Worm (Caenorhabditis elegans) whole organism, L4 larva: ENCODE data around the gene W03B1.5.

Experiments used
- D1046.2 ChIP-seq: fragments of 200-800 bp; sonication (Bioruptor generic); IDR thresholded peaks from 2 replicates; pipeline ENCODE4 v1.3.6; 2022; ENCODE audit warnings: missing genetic modification characterization, missing compliant biosample characterization
- F26F4.8 ChIP-seq: fragments of 200-800 bp; sonication (Bioruptor generic); conservative IDR thresholded peaks from 2 replicates; pipeline ENCODE4 v1.3.6; 2022; ENCODE audit warnings: missing genetic modification characterization, missing compliant biosample characterization
- F37D6.2 ChIP-seq: sonication (generic microtip); optimal IDR thresholded peaks from 2 replicates; lab custom pipeline; 2016; ENCODE audit warnings: mild to moderate bottlenecking, missing genetic modification characterization, missing compliant biosample characterization
- F49E8.2 ChIP-seq: sonication (generic microtip); optimal IDR thresholded peaks from 2 replicates; lab custom pipeline; 2016; ENCODE audit warnings: missing compliant biosample characterization, mild to moderate bottlenecking, missing genetic modification characterization, borderline replicate concordance
- R02D3.7 ChIP-seq: fragments of 150-350 bp; sonication (generic microtip); optimal IDR thresholded peaks from 3 replicates; lab custom pipeline; 2014; ENCODE audit warnings: missing biosample characterization, missing genetic modification characterization
- T20F7.1 ChIP-seq: fragments of 200-800 bp; sonication (Bioruptor generic); optimal IDR thresholded peaks from 2 replicates; lab custom pipeline; 2018; ENCODE audit warnings: mild to moderate bottlenecking, missing genetic modification characterization, missing compliant biosample characterization
- Y105C5A.15 ChIP-seq: fragments of 200-800 bp; sonication (Bioruptor generic); IDR thresholded peaks from 2 replicates; pipeline ENCODE4 v1.3.6; 2022; ENCODE audit warnings: missing genetic modification characterization, missing compliant biosample characterization
- ZK546.5 ChIP-seq, 2 experiments: sonication (generic microtip); optimal IDR thresholded peaks; 2 replicates each; lab custom pipeline; 2017; ENCODE audit warnings: missing biosample characterization in 2 of 2, missing genetic modification characterization in 2 of 2
- aly-2 ChIP-seq: sonication (generic microtip); optimal IDR thresholded peaks from 2 replicates; lab custom pipeline; 2018; ENCODE audit warnings: missing biosample characterization, missing genetic modification characterization
- arid-1 ChIP-seq: fragments of 200-800 bp; sonication (Bioruptor generic); conservative IDR thresholded peaks from 2 replicates; pipeline ENCODE4 v1.3.6; 2022; ENCODE audit warnings: missing genetic modification reagents, missing genetic modification characterization, missing compliant biosample characterization
- ceh-28 ChIP-seq: fragments of 150-350 bp; optimal IDR thresholded peaks from 2 replicates; lab custom pipeline; 2014; ENCODE audit warnings: missing biosample characterization, missing genetic modification reagents, missing genetic modification characterization
- ceh-32 ChIP-seq: sonication (generic microtip); optimal IDR thresholded peaks from 2 replicates; lab custom pipeline; 2016; ENCODE audit warnings: mild to moderate bottlenecking, missing genetic modification characterization, missing compliant biosample characterization; ENCODE audit not compliant: poor library complexity
- ceh-62 ChIP-seq: sonication (generic microtip); optimal IDR thresholded peaks from 2 replicates; lab custom pipeline; 2017; ENCODE audit warnings: missing biosample characterization, missing genetic modification characterization
- ceh-82 ChIP-seq: sonication (generic microtip); optimal IDR thresholded peaks from 2 replicates; lab custom pipeline; 2017; ENCODE audit warnings: missing biosample characterization, missing genetic modification characterization
- ctbp-1 ChIP-seq: fragments of 200-800 bp; sonication (Bioruptor generic); IDR thresholded peaks from 2 replicates; pipeline ENCODE4 v1.3.6; 2022; ENCODE audit warnings: missing genetic modification reagents, missing genetic modification characterization, missing compliant biosample characterization
- daf-12 ChIP-seq: fragments of 150-350 bp; optimal IDR thresholded peaks from 2 replicates; lab custom pipeline; 2014; ENCODE audit warnings: missing biosample characterization, missing genetic modification reagents, missing genetic modification characterization
- daf-16 ChIP-seq, 3 experiments: sonication (generic microtip); optimal IDR thresholded peaks; 2 replicates each; lab custom pipeline; 2016 to 2017; ENCODE audit warnings: missing genetic modification characterization in 3 of 3, missing genetic modification reagents in 3 of 3, mild to moderate bottlenecking in 2 of 3, missing compliant biosample characterization in 2 of 3, missing biosample characterization in 1 of 3, moderate library complexity in 1 of 3
- daf-19 ChIP-seq: fragments of 200-800 bp; sonication (Bioruptor generic); conservative IDR thresholded peaks from 2 replicates; pipeline ENCODE4 v1.3.6; 2022; ENCODE audit warnings: missing genetic modification characterization, missing compliant biosample characterization
- dmd-6 ChIP-seq: fragments of 200-800 bp; sonication (Bioruptor generic); IDR thresholded peaks from 2 replicates; pipeline ENCODE4 v1.3.6; 2022; ENCODE audit warnings: missing genetic modification reagents, missing genetic modification characterization, missing compliant biosample characterization
- dve-1 ChIP-seq: sonication (generic microtip); optimal IDR thresholded peaks from 2 replicates; lab custom pipeline; 2017; ENCODE audit warnings: antibody characterized with exemption, mild to moderate bottlenecking, missing genetic modification characterization, missing compliant biosample characterization; ENCODE audit not compliant: insufficient read depth
- egl-27 ChIP-seq: sonication (generic microtip); optimal IDR thresholded peaks from 3 replicates; lab custom pipeline; 2017; ENCODE audit warnings: missing biosample characterization, missing genetic modification reagents, missing genetic modification characterization
- hmg-1.1 ChIP-seq: fragments of 200-800 bp; sonication (Bioruptor generic); IDR thresholded peaks from 2 replicates; pipeline ENCODE4 v1.3.6; 2022; ENCODE audit warnings: missing genetic modification reagents, missing genetic modification characterization, missing compliant biosample characterization
- jun-1 ChIP-seq: fragments of 150-350 bp; optimal IDR thresholded peaks from 2 replicates; lab custom pipeline; 2014; ENCODE audit warnings: missing biosample characterization, missing genetic modification reagents, missing genetic modification characterization
- lin-1 ChIP-seq: fragments of 200-800 bp; sonication (Bioruptor generic); IDR thresholded peaks from 2 replicates; pipeline ENCODE4 v1.3.6; 2022; ENCODE audit warnings: missing genetic modification reagents, missing genetic modification characterization, missing compliant biosample characterization
- lin-13 ChIP-seq: fragments of 150-350 bp; optimal IDR thresholded peaks from 2 replicates; lab custom pipeline; 2014; ENCODE audit warnings: missing biosample characterization, missing genetic modification reagents, missing genetic modification characterization
- lin-29 ChIP-seq: fragments of 200-800 bp; sonication (Bioruptor generic); IDR thresholded peaks from 2 replicates; pipeline ENCODE4 v1.3.6; 2022; ENCODE audit warnings: missing genetic modification reagents, missing genetic modification characterization, missing compliant biosample characterization
- lir-3 ChIP-seq: sonication (generic microtip); optimal IDR thresholded peaks from 2 replicates; lab custom pipeline; 2016; ENCODE audit warnings: mild to moderate bottlenecking, missing genetic modification characterization, missing compliant biosample characterization
- lsy-2 ChIP-seq, 2 experiments: fragments of 150-350 bp in 1 of 2; sonication (generic microtip) in 1 of 2; optimal IDR thresholded peaks; 2 replicates each; lab custom pipeline; 2014 to 2017; ENCODE audit warnings: missing biosample characterization in 2 of 2, missing genetic modification characterization in 2 of 2
- mdl-1 ChIP-seq, 2 experiments: fragments of 150-350 bp in 1 of 2; sonication (generic microtip) in 1 of 2; optimal IDR thresholded peaks; 2 replicates each; lab custom pipeline; 2014 to 2017; ENCODE audit warnings: missing biosample characterization in 2 of 2, missing genetic modification characterization in 2 of 2
- mes-2 ChIP-seq: sonication (generic microtip); optimal IDR thresholded peaks from 2 replicates; lab custom pipeline; 2016; ENCODE audit warnings: missing genotype, mild to moderate bottlenecking, missing genetic modification characterization, missing compliant biosample characterization; ENCODE audit not compliant: poor library complexity, severe bottlenecking
- nhr-102 ChIP-seq: sonication (generic microtip); optimal IDR thresholded peaks from 2 replicates; lab custom pipeline; 2016; ENCODE audit warnings: mild to moderate bottlenecking, missing genetic modification characterization, moderate library complexity, missing compliant biosample characterization
- nhr-11 ChIP-seq: fragments of 150-350 bp; optimal IDR thresholded peaks from 2 replicates; lab custom pipeline; 2014; ENCODE audit warnings: missing biosample characterization, missing genetic modification characterization
- nhr-237 ChIP-seq: sonication (generic microtip); optimal IDR thresholded peaks from 2 replicates; lab custom pipeline; 2017; ENCODE audit warnings: missing biosample characterization, missing genetic modification characterization
- nhr-28 ChIP-seq: fragments of 150-350 bp; optimal IDR thresholded peaks from 2 replicates; lab custom pipeline; 2014; ENCODE audit warnings: missing biosample characterization, missing genetic modification characterization
- nhr-41 ChIP-seq: fragments of 200-800 bp; sonication (Bioruptor generic); IDR thresholded peaks from 2 replicates; pipeline ENCODE4 v1.3.6; 2022; ENCODE audit warnings: missing genetic modification reagents, missing genetic modification characterization, missing compliant biosample characterization
- nhr-48 ChIP-seq: sonication (generic microtip); optimal IDR thresholded peaks from 2 replicates; lab custom pipeline; 2016; ENCODE audit warnings: mild to moderate bottlenecking, missing genetic modification characterization, missing compliant biosample characterization
- nhr-76 ChIP-seq: fragments of 150-350 bp; optimal IDR thresholded peaks from 2 replicates; lab custom pipeline; 2014; ENCODE audit warnings: missing biosample characterization, missing genetic modification characterization
- nhr-77 ChIP-seq: fragments of 150-350 bp; optimal IDR thresholded peaks from 2 replicates; lab custom pipeline; 2014; ENCODE audit warnings: missing biosample characterization, missing genetic modification characterization
- pha-4 ChIP-seq, 2 experiments: fragments of 150-350 bp in 1 of 2; fragments of 200-800 bp in 1 of 2; sonication (Bioruptor generic) in 1 of 2; IDR thresholded peaks in 1 of 2; optimal IDR thresholded peaks in 1 of 2; 2 replicates each; pipeline versions ENCODE4 v1.3.6 to Lab custom; 2014 to 2022; ENCODE audit warnings: missing genetic modification characterization in 2 of 2, missing genetic modification reagents in 2 of 2, missing biosample characterization in 1 of 2, missing compliant biosample characterization in 1 of 2
- rbr-2 ChIP-seq: sonication (generic microtip); optimal IDR thresholded peaks from 2 replicates; lab custom pipeline; 2016; ENCODE audit warnings: missing genotype, missing genetic modification characterization, missing compliant biosample characterization
- snpc-1.2 ChIP-seq: fragments of 200-800 bp; sonication (Bioruptor generic); IDR thresholded peaks from 2 replicates; pipeline ENCODE4 v1.3.6; 2022; ENCODE audit warnings: missing genetic modification reagents, missing genetic modification characterization, missing compliant biosample characterization
- spr-1 ChIP-seq: sonication (generic microtip); optimal IDR thresholded peaks from 2 replicates; lab custom pipeline; 2016; ENCODE audit warnings: mild to moderate bottlenecking, missing genetic modification characterization, missing compliant biosample characterization
- tra-1 ChIP-seq: fragments of 200-800 bp; sonication (Bioruptor generic); IDR thresholded peaks from 2 replicates; pipeline ENCODE4 v1.3.6; 2022; ENCODE audit warnings: missing genetic modification reagents, missing genetic modification characterization, missing compliant biosample characterization
- vab-7 ChIP-seq: fragments of 200-800 bp; sonication (Bioruptor generic); IDR thresholded peaks from 2 replicates; pipeline ENCODE4 v1.3.6; 2022; ENCODE audit warnings: missing genetic modification reagents, missing genetic modification characterization, missing compliant biosample characterization
- zfp-2 ChIP-seq: sonication (generic microtip); optimal IDR thresholded peaks from 2 replicates; lab custom pipeline; 2016; ENCODE audit warnings: mild to moderate bottlenecking, missing genetic modification characterization, missing compliant biosample characterization
- zfp-3 ChIP-seq: fragments of 200-800 bp; sonication (Bioruptor generic); conservative IDR thresholded peaks from 2 replicates; pipeline ENCODE4 v1.3.6; 2022; ENCODE audit warnings: missing genetic modification reagents, missing genetic modification characterization, missing compliant biosample characterization
- zip-11 ChIP-seq: fragments of 200-800 bp; sonication (Bioruptor generic); IDR thresholded peaks from 2 replicates; pipeline ENCODE4 v1.3.6; 2022; ENCODE audit warnings: missing genetic modification characterization, missing compliant biosample characterization
- ztf-11 ChIP-seq: fragments of 150-350 bp; optimal IDR thresholded peaks from 2 replicates; lab custom pipeline; 2014; ENCODE audit warnings: missing biosample characterization, missing genetic modification characterization

W03B1.5 gene

ce11 chrIV:4400350-4401326, 52.4 kb downstream of the W03B1.5 start, which contains the start of gene Y24D9A.6 (continued):
- TF ChIP-seq F49E8.2 (tag; lab: Kevin White, UChicago), result no peak
- TF ChIP-seq lin-1 (GFP tag; lab: Robert Waterston, UW), result no peak
- TF ChIP-seq pha-4 (GFP tag; IDR thresholded peaks at IDR 0.05; lab: Robert Waterston, UW), result peak; percentile 28; the same call in 1 of the 2 replicates
- TF ChIP-seq pha-4 (tag; optimal IDR thresholded peaks at IDR 0.05; lab: Kevin White, UChicago), result no peak
- TF ChIP-seq zfp-2 (tag; lab: Kevin White, UChicago), result no peak
- no peak for TF ChIP-seq spr-1 (tag; lab: Kevin White, UChicago)
- TF ChIP-seq mes-2, result peak; percentile 36
- TF ChIP-seq lir-3, result no peak
- no peak for TF ChIP-seq ceh-82
- peak; percentile 13; the same call in 1 of the 2 replicates for TF ChIP-seq hmg-1.1 (GFP tag; lab: Robert Waterston, UW)
- no peak for TF ChIP-seq ctbp-1 (GFP tag; lab: Robert Waterston, UW)
- TF ChIP-seq daf-19 (GFP tag; lab: Robert Waterston, UW), result no peak
- TF ChIP-seq lin-13 (GFP tag; lab: Kevin White, UChicago), result no peak
- no peak for TF ChIP-seq nhr-77 (tag; lab: Kevin White, UChicago)
- TF ChIP-seq lin-29 (GFP tag; lab: Robert Waterston, UW), result 0 out of 2 replicates have a peak, but pooled peaks have one; percentile 41
- peak; percentile 62 for TF ChIP-seq dmd-6 (GFP tag; lab: Robert Waterston, UW)
- peak in 1 of 2 experiments; percentile 61 for TF ChIP-seq lsy-2 (tag; optimal IDR thresholded peaks at IDR 0.05; lab: Kevin White, UChicago)
- no peak for TF ChIP-seq F37D6.2 (tag; lab: Kevin White, UChicago)
- TF ChIP-seq nhr-48 (tag; lab: Kevin White, UChicago), result peak; percentile 11
- no peak for TF ChIP-seq nhr-76 (tag; lab: Kevin White, UChicago)
- TF ChIP-seq ZK546.5 (tag; optimal IDR thresholded peaks at IDR 0.05; lab: Kevin White, UChicago), result no peak
- TF ChIP-seq R02D3.7 (tag; lab: Kevin White, UChicago), result no peak
- TF ChIP-seq zfp-3 (GFP tag; lab: Robert Waterston, UW), result no peak
- peak; percentile 64 for TF ChIP-seq dve-1 (tag; lab: Kevin White, UChicago)
- TF ChIP-seq ceh-32 (tag; lab: Kevin White, UChicago), result no peak
- TF ChIP-seq Y105C5A.15, result no peak
- no peak for TF ChIP-seq jun-1 (tag; lab: Kevin White, UChicago)
- no peak for TF ChIP-seq nhr-237 (tag; lab: Kevin White, UChicago)
- peak; percentile 56 for TF ChIP-seq ceh-28
- peak; percentile 35; the same call in 1 of the 2 replicates for TF ChIP-seq tra-1 (GFP tag; lab: Robert Waterston, UW)
- no peak for TF ChIP-seq daf-12 (tag; lab: Kevin White, UChicago)
- TF ChIP-seq ztf-11, result no peak
- peak; percentile 15 for TF ChIP-seq nhr-102
- no peak for TF ChIP-seq F26F4.8 (GFP tag; lab: Robert Waterston, UW)
- TF ChIP-seq ceh-62 (tag; lab: Kevin White, UChicago), result no peak
- TF ChIP-seq egl-27 (tag; lab: Kevin White, UChicago), result no peak
- TF ChIP-seq nhr-28 (tag; lab: Kevin White, UChicago), result peak; percentile 69
- no peak for TF ChIP-seq T20F7.1 (GFP tag; lab: Kevin White, UChicago)
- no peak for TF ChIP-seq nhr-11
- no peak for TF ChIP-seq nhr-41 (GFP tag; lab: Robert Waterston, UW)
- TF ChIP-seq vab-7 (GFP tag; lab: Robert Waterston, UW), result no peak
- no peak for TF ChIP-seq arid-1
- TF ChIP-seq mdl-1 (tag; optimal IDR thresholded peaks at IDR 0.05; lab: Kevin White, UChicago), result peak; percentile 19 to 81
- TF ChIP-seq D1046.2 (GFP tag; lab: Robert Waterston, UW), result no peak
- TF ChIP-seq zip-11 (GFP tag; lab: Robert Waterston, UW), result no peak
- TF ChIP-seq daf-16 (GFP tag; optimal IDR thresholded peaks at IDR 0.05; lab: Kevin White, UChicago), result no peak
- peak; percentile 3 for TF ChIP-seq daf-16 (tag; optimal IDR thresholded peaks at IDR 0.05; lab: Kevin White, UChicago)
- no peak for TF ChIP-seq aly-2
- TF ChIP-seq rbr-2 (tag; lab: Kevin White, UChicago), result no peak
- no peak for TF ChIP-seq snpc-1.2
